Fruit fly (Drosophila melanogaster) whole organism, embryonic: ENCODE measurements around the gene CG42656.

Source experiments
- Bdp1 ChIP-seq: fragments of 200-800 bp; sonication (Bioruptor generic); optimal IDR thresholded peaks from 3 replicates; lab custom pipeline; 2016; ENCODE audit warnings: missing biosample characterization, missing genetic modification characterization
- Bgb ChIP-seq: fragments of 200-800 bp; sonication (Bioruptor generic); IDR thresholded peaks from 2 replicates; pipeline ENCODE4 v1.3.6; 2022; ENCODE audit warnings: missing biosample characterization, missing genetic modification characterization; ENCODE audit not compliant: partially characterized antibody
- CG11695 ChIP-seq: fragments of 200-800 bp; sonication (Bioruptor generic); IDR thresholded peaks from 3 replicates; pipeline ENCODE4 v1.3.6; 2022; ENCODE audit warnings: missing biosample characterization, missing genetic modification characterization
- CG12104 ChIP-seq: fragments of 200-800 bp; sonication (Bioruptor generic); optimal IDR thresholded peaks from 3 replicates; lab custom pipeline; 2016; ENCODE audit warnings: missing biosample characterization, missing genetic modification characterization
- CG13296 ChIP-seq: fragments of 200-800 bp; sonication (Bioruptor generic); optimal IDR thresholded peaks from 3 replicates; lab custom pipeline; 2018; ENCODE audit warnings: missing biosample characterization, mild to moderate bottlenecking, missing genetic modification characterization
- CG14860 ChIP-seq: fragments of 200-800 bp; sonication (Bioruptor generic); IDR thresholded peaks from 3 replicates; pipeline ENCODE4 v1.3.6; 2022; ENCODE audit warnings: missing biosample characterization, missing genetic modification characterization; ENCODE audit not compliant: partially characterized antibody
- CG1603 ChIP-seq: fragments of 200-800 bp; sonication (Bioruptor generic); optimal IDR thresholded peaks from 2 replicates; lab custom pipeline; 2019; ENCODE audit warnings: missing biosample characterization, mild to moderate bottlenecking, missing genetic modification characterization, moderate library complexity
- CG16813 ChIP-seq: fragments of 200-800 bp; sonication (Bioruptor generic); IDR thresholded peaks from 3 replicates; pipeline ENCODE4 v1.3.6; 2022; ENCODE audit warnings: missing biosample characterization, missing genetic modification characterization; ENCODE audit not compliant: partially characterized antibody
- CG30020 ChIP-seq: fragments of 200-800 bp; optimal IDR thresholded peaks from 2 replicates; lab custom pipeline; 2019; ENCODE audit warnings: missing biosample characterization, mild to moderate bottlenecking, missing genetic modification characterization, moderate library complexity
- CG31224 ChIP-seq: fragments of 200-800 bp; sonication (Bioruptor generic); IDR thresholded peaks from 2 replicates; pipeline ENCODE4 v1.3.6; 2022; ENCODE audit warnings: missing biosample characterization, missing genetic modification characterization
- CG34224 ChIP-seq: fragments of 200-800 bp; sonication (Bioruptor generic); IDR thresholded peaks from 3 replicates; pipeline ENCODE4 v1.3.6; 2022; ENCODE audit warnings: missing biosample characterization, missing genetic modification characterization; ENCODE audit not compliant: partially characterized antibody
- CG42726 ChIP-seq: fragments of 200-800 bp; sonication (Bioruptor generic); IDR thresholded peaks from 2 replicates; pipeline ENCODE4 v1.3.6; 2022; ENCODE audit warnings: missing biosample characterization, missing genetic modification characterization; ENCODE audit not compliant: partially characterized antibody
- CG4424 ChIP-seq: fragments of 200-800 bp; sonication (Bioruptor generic); optimal IDR thresholded peaks from 3 replicates; lab custom pipeline; 2016; ENCODE audit warnings: missing biosample characterization, missing genetic modification characterization
- CG4707 ChIP-seq: fragments of 200-800 bp; sonication (Bioruptor generic); optimal IDR thresholded peaks from 2 replicates; lab custom pipeline; 2018; ENCODE audit warnings: missing biosample characterization, mild to moderate bottlenecking, missing genetic modification characterization, moderate library complexity
- CG6765 ChIP-seq: fragments of 200-800 bp; sonication (Bioruptor generic); optimal IDR thresholded peaks from 3 replicates; lab custom pipeline; 2017; ENCODE audit warnings: missing biosample characterization, mild to moderate bottlenecking, missing genetic modification characterization
- CG6791 ChIP-seq: fragments of 200-800 bp; sonication (Bioruptor generic); IDR thresholded peaks from 3 replicates; pipeline ENCODE4 v1.3.6; 2022; ENCODE audit warnings: missing biosample characterization, missing genetic modification characterization; ENCODE audit not compliant: partially characterized antibody
- CG7786 ChIP-seq: fragments of 200-800 bp; sonication (Bioruptor generic); optimal IDR thresholded peaks from 2 replicates; lab custom pipeline; 2016; ENCODE audit warnings: missing biosample characterization, missing genetic modification characterization
- CG7963 ChIP-seq: fragments of 200-800 bp; sonication (Bioruptor generic); IDR thresholded peaks from 3 replicates; pipeline ENCODE4 v1.3.6; 2022; ENCODE audit warnings: missing biosample characterization, missing genetic modification characterization; ENCODE audit not compliant: partially characterized antibody
- CG8359 ChIP-seq: fragments of 200-800 bp; sonication (Bioruptor generic); optimal IDR thresholded peaks from 2 replicates; lab custom pipeline; 2017; ENCODE audit warnings: missing biosample characterization, mild to moderate bottlenecking, missing genetic modification characterization, borderline replicate concordance
- Doc3 ChIP-seq: fragments of 200-800 bp; sonication (Bioruptor generic); IDR thresholded peaks from 3 replicates; pipeline ENCODE4 v1.3.6; 2022; ENCODE audit warnings: missing biosample characterization, missing genetic modification characterization; ENCODE audit not compliant: partially characterized antibody
- Drgx ChIP-seq: fragments of 200-800 bp; sonication (Bioruptor generic); IDR thresholded peaks from 2 replicates; pipeline ENCODE4 v1.3.6; 2022; ENCODE audit warnings: missing biosample characterization, missing genetic modification characterization
- Elba2 ChIP-seq: fragments of 200-800 bp; sonication (Bioruptor generic); optimal IDR thresholded peaks from 3 replicates; lab custom pipeline; 2016; ENCODE audit warnings: missing biosample characterization, missing genetic modification characterization
- HmgD ChIP-seq: fragments of 200-800 bp; sonication (Bioruptor generic); optimal IDR thresholded peaks from 3 replicates; lab custom pipeline; 2016; ENCODE audit warnings: missing biosample characterization, missing genetic modification characterization
- Hr78 ChIP-seq, 2 experiments: fragments of 200-800 bp in 1 of 2; fragments of >200 bp in 1 of 2; sonication (Bioruptor generic) in 1 of 2; optimal IDR thresholded peaks; 2 replicates each; lab custom pipeline; 2017 to 2019; ENCODE audit warnings: missing biosample characterization in 2 of 2, missing genetic modification characterization in 2 of 2, mild to moderate bottlenecking in 1 of 2, moderate library complexity in 1 of 2
- MBD-R2 ChIP-seq: fragments of 200-800 bp; sonication (Bioruptor generic); IDR thresholded peaks from 2 replicates; pipeline ENCODE4 v1.3.6; 2022; ENCODE audit warnings: missing biosample characterization, missing genetic modification characterization
- Nf-YA ChIP-seq: fragments of 200-800 bp; sonication (Bioruptor generic); IDR thresholded peaks from 2 replicates; pipeline ENCODE4 v1.3.6; 2022; ENCODE audit warnings: missing biosample characterization, missing genetic modification characterization
- Opbp ChIP-seq: fragments of 200-800 bp; sonication (Bioruptor generic); IDR thresholded peaks from 3 replicates; pipeline ENCODE4 v1.3.6; 2022; ENCODE audit warnings: missing biosample characterization, missing genetic modification characterization; ENCODE audit not compliant: partially characterized antibody
- Sry-δ ChIP-seq: fragments of 200-800 bp; sonication (Bioruptor generic); optimal IDR thresholded peaks from 2 replicates; lab custom pipeline; 2016; ENCODE audit warnings: missing biosample characterization, missing genetic modification characterization
- Usf ChIP-seq: fragments of 200-800 bp; sonication (Bioruptor generic); optimal IDR thresholded peaks from 2 replicates; lab custom pipeline; 2017; ENCODE audit warnings: missing genotype, missing biosample characterization, missing genetic modification characterization
- ap ChIP-seq: fragments of 200-800 bp; sonication (Bioruptor generic); IDR thresholded peaks from 2 replicates; pipeline ENCODE4 v1.3.6; 2022; ENCODE audit warnings: missing biosample characterization, missing genetic modification characterization
- ato ChIP-seq: fragments of 200-800 bp; sonication (Bioruptor generic); IDR thresholded peaks from 2 replicates; pipeline ENCODE4 v1.3.6; 2022; ENCODE audit warnings: missing biosample characterization, missing genetic modification characterization; ENCODE audit not compliant: partially characterized antibody
- corto ChIP-seq: fragments of 200-800 bp; sonication (Bioruptor generic); optimal IDR thresholded peaks from 2 replicates; lab custom pipeline; 2016; ENCODE audit warnings: missing biosample characterization, mild to moderate bottlenecking, missing genetic modification characterization, moderate library complexity
- croc ChIP-seq: fragments of 200-800 bp; sonication (Bioruptor generic); conservative IDR thresholded peaks from 3 replicates; pipeline ENCODE4 v1.3.6; 2022; ENCODE audit warnings: missing biosample characterization, missing genetic modification characterization
- cwo ChIP-seq: fragments of 200-800 bp; sonication (Bioruptor generic); optimal IDR thresholded peaks from 3 replicates; lab custom pipeline; 2017; ENCODE audit warnings: missing biosample characterization, missing genetic modification characterization, mild to moderate bottlenecking, moderate library complexity, missing genetic modification reagents
- da ChIP-seq: fragments of 200-800 bp; sonication (Bioruptor generic); optimal IDR thresholded peaks from 2 replicates; lab custom pipeline; 2016; ENCODE audit warnings: missing biosample characterization, missing genetic modification characterization
- dpn ChIP-seq, 2 experiments: fragments of 200-800 bp; sonication (Bioruptor generic); optimal IDR thresholded peaks; 3 replicates each; lab custom pipeline; 2016; ENCODE audit warnings: missing biosample characterization in 2 of 2, missing genetic modification characterization in 2 of 2
- fd102C ChIP-seq: fragments of 200-800 bp; sonication (Bioruptor generic); optimal IDR thresholded peaks from 2 replicates; lab custom pipeline; 2018; ENCODE audit warnings: missing biosample characterization, mild to moderate bottlenecking, missing genetic modification characterization, moderate library complexity
- ftz-f1 ChIP-seq: fragments of 200-800 bp; sonication (Bioruptor generic); optimal IDR thresholded peaks from 2 replicates; lab custom pipeline; 2016; ENCODE audit warnings: missing biosample characterization, missing genetic modification characterization
- h ChIP-seq: fragments of >200 bp; optimal IDR thresholded peaks from 2 replicates; lab custom pipeline; 2017
- hb ChIP-seq: fragments of 200-800 bp; sonication (Bioruptor generic); IDR thresholded peaks from 3 replicates; pipeline ENCODE4 v1.3.6; 2022; ENCODE audit warnings: missing biosample characterization, missing genetic modification characterization; ENCODE audit not compliant: partially characterized antibody
- lilli ChIP-seq: fragments of 200-800 bp; sonication (Bioruptor generic); optimal IDR thresholded peaks from 3 replicates; lab custom pipeline; 2016; ENCODE audit warnings: missing biosample characterization, missing genetic modification characterization
- mld ChIP-seq: fragments of 200-800 bp; sonication (Bioruptor generic); IDR thresholded peaks from 3 replicates; pipeline ENCODE4 v1.3.6; 2022; ENCODE audit warnings: missing biosample characterization, missing genetic modification characterization; ENCODE audit not compliant: partially characterized antibody
- sens ChIP-seq: fragments of 200-800 bp; sonication (Bioruptor generic); peaks from one replicate; lab custom pipeline; 2016; ENCODE audit warnings: missing biosample characterization, missing genetic modification characterization
- sqz ChIP-seq: fragments of 200-800 bp; sonication (Bioruptor generic); optimal IDR thresholded peaks from 3 replicates; lab custom pipeline; 2018; ENCODE audit warnings: missing biosample characterization, mild to moderate bottlenecking, missing genetic modification characterization
- unc-4 ChIP-seq: fragments of 200-800 bp; sonication (Bioruptor generic); IDR thresholded peaks from 2 replicates; pipeline ENCODE4 v1.3.6; 2022; ENCODE audit warnings: missing biosample characterization, missing genetic modification characterization; ENCODE audit not compliant: partially characterized antibody
- vfl ChIP-seq: fragments of 200-800 bp; sonication (Bioruptor generic); optimal IDR thresholded peaks from 2 replicates; lab custom pipeline; 2016; ENCODE audit warnings: missing biosample characterization, missing genetic modification characterization
- vnd ChIP-seq: fragments of 200-800 bp; sonication (Bioruptor generic); IDR thresholded peaks from 3 replicates; pipeline ENCODE4 v1.3.6; 2022; ENCODE audit warnings: missing biosample characterization, missing genetic modification characterization; ENCODE audit not compliant: partially characterized antibody

The CG42656 gene

DNA sequence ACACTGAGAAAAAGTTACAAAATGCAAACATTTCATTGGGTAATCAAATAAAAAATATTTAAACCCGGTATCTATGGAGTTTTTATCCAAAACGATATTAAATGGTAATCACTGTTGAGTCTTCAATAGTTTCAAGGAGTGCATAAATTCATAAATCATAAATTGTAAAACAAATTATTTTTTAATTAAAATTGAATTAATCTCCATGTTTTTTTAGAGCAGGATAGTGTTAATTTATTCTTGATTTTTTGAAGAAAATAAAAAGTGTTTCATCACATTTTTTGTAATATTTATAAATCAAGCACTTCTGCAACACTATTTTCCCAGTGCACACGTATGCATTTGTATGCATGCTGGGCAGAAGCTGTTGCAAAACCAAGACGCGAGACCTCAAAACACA is 2.2 kb downstream of the CG42656 start (continued):
- TF ChIP-seq CG4424 (GFP tag; lab: Kevin White, UChicago): peak; percentile 67
- no peak for TF ChIP-seq CG31224 (GFP tag; lab: Robert Waterston, UW)
- no peak for TF ChIP-seq CG6765 (GFP tag; lab: Kevin White, UChicago)
- TF ChIP-seq CG11695 (GFP tag; lab: Robert Waterston, UW): peak; percentile 36; the same call in 1 of the 3 replicates
- peak; percentile 3 for TF ChIP-seq cwo (GFP tag; lab: Kevin White, UChicago)
- peak in 1 of 2 experiments; percentile 57 for TF ChIP-seq dpn (GFP tag; optimal IDR thresholded peaks at IDR 0.05; lab: Kevin White, UChicago)
- peak; percentile 52 for TF ChIP-seq CG12104
- TF ChIP-seq vfl (GFP tag; lab: Kevin White, UChicago): no peak
- no peak for TF ChIP-seq fd102C (GFP tag; lab: Kevin White, UChicago)

DNA sequence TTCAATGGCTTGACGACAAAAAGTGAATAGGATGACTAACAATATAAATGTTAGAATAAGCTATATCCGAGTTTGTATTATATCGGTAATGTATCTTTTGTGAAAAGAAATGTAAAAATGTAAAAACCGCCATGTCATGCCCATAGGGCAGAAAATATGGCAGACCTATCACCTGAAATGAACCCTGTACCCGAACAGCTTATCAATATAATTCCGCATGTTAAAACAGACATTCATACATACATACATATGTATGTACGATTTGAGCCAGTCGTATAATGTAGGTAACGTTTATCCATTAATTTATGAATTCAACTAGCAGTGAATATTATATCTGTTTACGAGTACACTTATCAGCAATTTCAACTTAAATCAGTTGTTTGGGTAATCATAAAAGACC is 3.2 kb downstream of the CG42656 start:
- TF ChIP-seq CG13296 (GFP tag; lab: Kevin White, UChicago) (no peak), CG8359 (GFP tag; lab: Kevin White, UChicago) (no peak), croc (GFP tag; lab: Robert Waterston, UW) (no peak), Doc3 (no peak), CG7786 (GFP tag; lab: Kevin White, UChicago) (no peak), CG4707 (GFP tag; lab: Kevin White, UChicago) (no peak), Usf (GFP tag; lab: Kevin White, UChicago) (no peak), ap (no peak), unc-4 (GFP tag; lab: Robert Waterston, UW) (no peak), h (lab: Kevin White, UChicago) (no peak), Sry-δ (no peak), MBD-R2 (GFP tag; lab: Robert Waterston, UW) (no peak), ftz-f1 (GFP tag; lab: Kevin White, UChicago) (no peak), lilli (no peak)

DNA sequence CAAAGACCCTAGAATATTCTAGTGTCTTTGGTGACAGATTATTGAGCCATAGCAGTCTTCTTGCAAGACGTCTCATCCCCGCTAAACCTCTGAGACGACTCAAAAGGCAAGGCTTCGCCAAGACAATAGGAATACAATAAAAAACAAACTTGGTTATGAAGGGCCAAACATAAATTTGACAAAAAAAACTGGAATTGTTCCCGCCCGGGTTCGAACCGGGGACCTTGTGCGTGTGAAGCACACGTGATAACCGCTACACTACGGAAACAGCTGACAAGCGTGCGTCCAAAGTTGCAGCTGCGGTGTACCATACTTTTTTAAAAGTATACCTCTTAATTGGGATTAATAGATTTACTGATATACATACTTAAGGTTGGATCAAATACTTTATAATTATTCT is 17.4 kb downstream of the CG42656 start:
- peak; percentile 96 for TF ChIP-seq Bdp1 (GFP tag; lab: Kevin White, UChicago)
- TF ChIP-seq Hr78 (GFP tag; optimal IDR thresholded peaks at IDR 0.05; lab: Kevin White, UChicago): no peak
- no peak for TF ChIP-seq Drgx (GFP tag; lab: Robert Waterston, UW)
- 0 out of 3 replicates have a peak, but pooled peaks have one; percentile 26 for TF ChIP-seq vnd (GFP tag; lab: Robert Waterston, UW)
- TF ChIP-seq HmgD: no peak
- TF ChIP-seq CG16813 (GFP tag; lab: Robert Waterston, UW): peak; percentile 72
- no peak for TF ChIP-seq corto (GFP tag; lab: Kevin White, UChicago)
- TF ChIP-seq sens (GFP tag; lab: Kevin White, UChicago): peak; percentile 27
- TF ChIP-seq Nf-YA (GFP tag; lab: Robert Waterston, UW): no peak
- TF ChIP-seq CG6791 (GFP tag; lab: Robert Waterston, UW): peak; percentile 41; the same call in 1 of the 3 replicates
- peak; percentile 38; the same call in 1 of the 3 replicates for TF ChIP-seq mld
- peak; percentile 45; the same call in 1 of the 3 replicates for TF ChIP-seq CG14860 (GFP tag; lab: Robert Waterston, UW)
- TF ChIP-seq CG34224 (GFP tag; lab: Robert Waterston, UW): peak; percentile 19; the same call in 1 of the 3 replicates
- TF ChIP-seq CG1603 (tag; lab: Kevin White, UChicago): no peak
- peak; percentile 82 for TF ChIP-seq CG42726 (GFP tag; lab: Robert Waterston, UW)
- TF ChIP-seq hb (GFP tag; lab: Robert Waterston, UW): peak; percentile 9; the same call in 1 of the 3 replicates
- TF ChIP-seq CG30020 (tag; lab: Kevin White, UChicago): no peak
- TF ChIP-seq CG7963 (GFP tag; lab: Robert Waterston, UW): 0 out of 3 replicates have a peak, but pooled peaks have one; percentile 48
- TF ChIP-seq Bgb (GFP tag; lab: Robert Waterston, UW): peak; percentile 55; the same call in 1 of the 2 replicates
- peak; percentile 66 for TF ChIP-seq ato (GFP tag; lab: Robert Waterston, UW)
- peak; percentile 72 for TF ChIP-seq Elba2 (GFP tag; lab: Kevin White, UChicago)
- TF ChIP-seq da (GFP tag; lab: Kevin White, UChicago): no peak
- peak; percentile 73; the same call in 2 of the 3 replicates for TF ChIP-seq Opbp
- peak; percentile 8 for TF ChIP-seq sqz (GFP tag; lab: Kevin White, UChicago)
